Worm (Caenorhabditis elegans) whole organism, young adult: ENCODE results near the gene K07C11.8.

Experiments used
- B0035.1 ChIP-seq: sonication (generic microtip); optimal IDR thresholded peaks from 2 replicates; lab custom pipeline; 2016; ENCODE audit warnings: missing genetic modification characterization, mild to moderate bottlenecking, missing compliant biosample characterization, missing genotype, missing genetic modification reagents
- C06A6.2 ChIP-seq: fragments of 200-800 bp; sonication (Bioruptor generic); conservative IDR thresholded peaks from 2 replicates; pipeline ENCODE4 v1.3.6; 2022; ENCODE audit warnings: missing genetic modification characterization, missing compliant biosample characterization
- F10E7.11 ChIP-seq: sonication (generic microtip); optimal IDR thresholded peaks from 2 replicates; lab custom pipeline; 2017; ENCODE audit warnings: mild to moderate bottlenecking, missing genetic modification characterization, moderate library complexity, missing compliant biosample characterization
- F23B12.7 ChIP-seq: sonication (generic microtip); optimal IDR thresholded peaks from 2 replicates; lab custom pipeline; 2017; ENCODE audit warnings: missing genetic modification characterization, mild to moderate bottlenecking, missing compliant biosample characterization, antibody characterized with exemption, moderate library complexity; ENCODE audit not compliant: insufficient read depth
- F39B2.1 ChIP-seq: fragments of 200-800 bp; sonication (Bioruptor generic); IDR thresholded peaks from 2 replicates; pipeline ENCODE4 v1.3.6; 2022; ENCODE audit warnings: missing genetic modification reagents, missing genetic modification characterization, missing compliant biosample characterization
- F49E8.2 ChIP-seq: sonication (generic microtip); optimal IDR thresholded peaks from 3 replicates; lab custom pipeline; 2017; ENCODE audit warnings: missing genetic modification characterization, mild to moderate bottlenecking, missing compliant biosample characterization, antibody characterized with exemption, moderate library complexity; ENCODE audit not compliant: insufficient read depth
- F52B5.7 ChIP-seq: sonication (generic microtip); optimal IDR thresholded peaks from 2 replicates; lab custom pipeline; 2016; ENCODE audit warnings: mild to moderate bottlenecking, missing genetic modification characterization, missing compliant biosample characterization
- K11D2.4 ChIP-seq: fragments of 200-800 bp; sonication (Bioruptor generic); IDR thresholded peaks from 2 replicates; pipeline ENCODE4 v1.3.6; 2022; ENCODE audit warnings: missing genetic modification reagents, missing genetic modification characterization, missing compliant biosample characterization
- K12H6.12 ChIP-seq: fragments of 200-800 bp; sonication (Bioruptor generic); optimal IDR thresholded peaks from 2 replicates; lab custom pipeline; 2018; ENCODE audit warnings: mild to moderate bottlenecking, missing genetic modification characterization, missing compliant biosample characterization
- Y56A3A.18 ChIP-seq: fragments of 200-800 bp; sonication (Bioruptor generic); IDR thresholded peaks from 2 replicates; pipeline ENCODE4 v1.3.6; 2022; ENCODE audit warnings: missing genetic modification reagents, missing genetic modification characterization, missing compliant biosample characterization
- Y67H2A.10 ChIP-seq: fragments of 200-800 bp; sonication (Bioruptor generic); conservative IDR thresholded peaks from 2 replicates; pipeline ENCODE4 v1.3.6; 2022; ENCODE audit warnings: missing genetic modification reagents, missing genetic modification characterization, missing compliant biosample characterization
- Y79H2A.3 ChIP-seq: fragments of 200-800 bp; sonication (Bioruptor generic); conservative IDR thresholded peaks from 2 replicates; pipeline ENCODE4 v1.3.6; 2022; ENCODE audit warnings: missing genetic modification reagents, missing genetic modification characterization, missing compliant biosample characterization
- akir-1 ChIP-seq: fragments of 200-800 bp; sonication (Bioruptor generic); optimal IDR thresholded peaks from 2 replicates; lab custom pipeline; 2018; ENCODE audit warnings: mild to moderate bottlenecking, missing genetic modification characterization, moderate library complexity, missing compliant biosample characterization
- atf-7 ChIP-seq: sonication (generic microtip); optimal IDR thresholded peaks from 2 replicates; lab custom pipeline; 2017; ENCODE audit warnings: mild to moderate bottlenecking, missing genetic modification characterization, missing compliant biosample characterization
- attf-6 ChIP-seq: fragments of 200-800 bp; sonication (Bioruptor generic); IDR thresholded peaks from 2 replicates; pipeline ENCODE4 v1.3.6; 2022; ENCODE audit warnings: missing genetic modification reagents, missing genetic modification characterization, missing compliant biosample characterization
- cebp-2 ChIP-seq: fragments of 200-800 bp; sonication (Bioruptor generic); IDR thresholded peaks from 2 replicates; pipeline ENCODE4 v1.3.6; 2022; ENCODE audit warnings: missing genetic modification characterization, missing compliant biosample characterization
- ceh-27 ChIP-seq: fragments of 200-800 bp; sonication (Bioruptor generic); optimal IDR thresholded peaks from 2 replicates; lab custom pipeline; 2018; ENCODE audit warnings: mild to moderate bottlenecking, missing genetic modification characterization, moderate library complexity, missing compliant biosample characterization
- die-1 ChIP-seq: sonication (generic microtip); optimal IDR thresholded peaks from 2 replicates; lab custom pipeline; 2016; ENCODE audit warnings: missing genotype, mild to moderate bottlenecking, missing genetic modification characterization, missing compliant biosample characterization
- efl-1 ChIP-seq: fragments of 150-350 bp; optimal IDR thresholded peaks from 2 replicates; lab custom pipeline; 2014; ENCODE audit warnings: missing biosample characterization, missing genetic modification reagents, missing genetic modification characterization
- egl-18 ChIP-seq: fragments of 200-800 bp; sonication (Bioruptor generic); IDR thresholded peaks from 2 replicates; pipeline ENCODE4 v1.3.6; 2022; ENCODE audit warnings: missing genetic modification reagents, missing genetic modification characterization, missing compliant biosample characterization
- ets-4 ChIP-seq: fragments of 200-800 bp; sonication (Bioruptor generic); optimal IDR thresholded peaks from 2 replicates; lab custom pipeline; 2018; ENCODE audit warnings: mild to moderate bottlenecking, missing genetic modification characterization, missing compliant biosample characterization
- fkh-3 ChIP-seq: sonication (generic microtip); optimal IDR thresholded peaks from 2 replicates; lab custom pipeline; 2016; ENCODE audit warnings: mild to moderate bottlenecking, missing genetic modification characterization, missing compliant biosample characterization
- lag-1 ChIP-seq: fragments of 200-800 bp; sonication (Bioruptor generic); IDR thresholded peaks from 2 replicates; pipeline ENCODE4 v1.3.6; 2022; ENCODE audit warnings: missing genetic modification reagents, missing genetic modification characterization, missing compliant biosample characterization
- lin-40 ChIP-seq: sonication (generic microtip); optimal IDR thresholded peaks from 2 replicates; lab custom pipeline; 2016; ENCODE audit warnings: missing genetic modification characterization, mild to moderate bottlenecking, missing compliant biosample characterization, missing genotype, missing genetic modification reagents
- lir-1 ChIP-seq: fragments of 200-800 bp; sonication (Bioruptor generic); conservative IDR thresholded peaks from 2 replicates; pipeline ENCODE4 v1.3.6; 2022; ENCODE audit warnings: missing genetic modification reagents, missing genetic modification characterization, missing compliant biosample characterization
- lsl-1 ChIP-seq: fragments of 200-800 bp; sonication (Bioruptor generic); optimal IDR thresholded peaks from 2 replicates; lab custom pipeline; 2018; ENCODE audit warnings: mild to moderate bottlenecking, missing genetic modification characterization, moderate library complexity, missing compliant biosample characterization
- mel-28 ChIP-seq: sonication (generic microtip); optimal IDR thresholded peaks from 2 replicates; lab custom pipeline; 2016; ENCODE audit warnings: borderline replicate concordance, mild to moderate bottlenecking, missing genetic modification characterization, missing compliant biosample characterization
- nfya-1 ChIP-seq: sonication (generic microtip); optimal IDR thresholded peaks from 2 replicates; lab custom pipeline; 2017; ENCODE audit warnings: antibody characterized with exemption, missing compliant biosample characterization, missing genetic modification characterization, borderline replicate concordance; ENCODE audit not compliant: insufficient read depth
- nfyb-1 ChIP-seq: fragments of 200-800 bp; sonication (Bioruptor generic); IDR thresholded peaks from 2 replicates; pipeline ENCODE4 v1.3.6; 2022; ENCODE audit warnings: missing genetic modification reagents, missing genetic modification characterization, missing compliant biosample characterization
- pbrm-1 ChIP-seq: fragments of 200-800 bp; sonication (Bioruptor generic); IDR thresholded peaks from 2 replicates; pipeline ENCODE4 v1.3.6; 2022; ENCODE audit warnings: missing genetic modification reagents, missing genetic modification characterization, missing compliant biosample characterization
- pha-4 ChIP-seq: fragments of 150-350 bp; sonication (generic microtip); optimal IDR thresholded peaks from 2 replicates; lab custom pipeline; 2014; ENCODE audit warnings: missing biosample characterization, missing genetic modification reagents, missing genetic modification characterization
- snpc-1.3 ChIP-seq: sonication (generic microtip); optimal IDR thresholded peaks from 2 replicates; lab custom pipeline; 2017; ENCODE audit warnings: missing genetic modification characterization, mild to moderate bottlenecking, missing compliant biosample characterization, antibody characterized with exemption, moderate library complexity, missing genotype, missing genetic modification reagents; ENCODE audit not compliant: insufficient read depth
- snpc-3.4 ChIP-seq: sonication (generic microtip); optimal IDR thresholded peaks from 2 replicates; lab custom pipeline; 2017; ENCODE audit warnings: missing genetic modification characterization, mild to moderate bottlenecking, missing compliant biosample characterization, antibody characterized with exemption, moderate library complexity, missing genotype, missing genetic modification reagents
- snpc-4 ChIP-seq, 5 experiments: fragments of 150-350 bp in 1 of 5; sonication (generic microtip) in 4 of 5; optimal IDR thresholded peaks; 2 replicates each; lab custom pipeline; 2014 to 2018; ENCODE audit warnings: missing genetic modification characterization in 5 of 5, missing biosample characterization in 3 of 5, antibody characterized with exemption in 2 of 5, mild to moderate bottlenecking in 2 of 5, missing compliant biosample characterization in 2 of 5, missing genotype in 2 of 5, moderate library complexity in 2 of 5, missing genetic modification reagents in 1 of 5
- somi-1 ChIP-seq: fragments of 200-800 bp; sonication (Bioruptor generic); optimal IDR thresholded peaks from 2 replicates; lab custom pipeline; 2018; ENCODE audit warnings: mild to moderate bottlenecking, missing genetic modification characterization, missing compliant biosample characterization
- ztf-25 ChIP-seq: fragments of 200-800 bp; sonication (Bioruptor generic); IDR thresholded peaks from 2 replicates; pipeline ENCODE4 v1.3.6; 2022; ENCODE audit warnings: missing genetic modification reagents, missing genetic modification characterization, missing compliant biosample characterization
- ztf-28 ChIP-seq: fragments of 200-800 bp; sonication (Bioruptor generic); IDR thresholded peaks from 2 replicates; pipeline ENCODE4 v1.3.6; 2022; ENCODE audit warnings: missing genetic modification reagents, missing genetic modification characterization, missing compliant biosample characterization

K07C11.8 gene

DNA sequence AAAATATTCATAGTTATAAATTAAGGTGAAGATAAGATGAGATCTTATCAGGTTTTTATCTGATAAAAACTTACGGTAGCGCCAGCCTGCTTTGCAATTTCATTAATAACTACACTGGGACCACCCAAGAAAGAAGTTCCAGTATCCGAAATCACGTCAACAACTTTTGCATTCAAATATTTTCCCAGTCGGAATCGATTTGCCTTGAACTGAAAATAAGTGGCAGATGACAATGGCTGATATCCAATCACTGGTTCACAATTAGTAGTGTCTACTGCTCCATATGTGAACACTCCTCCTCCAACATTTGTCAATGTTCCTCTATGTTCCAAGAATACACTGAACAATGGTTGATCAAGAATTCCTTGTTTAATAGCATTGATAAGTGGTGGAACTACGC is 48.5 kb upstream of the K07C11.8 start, which contains the start of gene F21F8.5:
F21F8.5 (minus strand) TSS at position 101 of the 400 bp plus-strand sequence.
- TF ChIP-seq snpc-1.3 (no peak), F10E7.11 (tag; lab: Kevin White, UChicago) (no peak), atf-7 (no peak), Y67H2A.10 (GFP tag; lab: Robert Waterston, UW) (no peak)

DNA sequence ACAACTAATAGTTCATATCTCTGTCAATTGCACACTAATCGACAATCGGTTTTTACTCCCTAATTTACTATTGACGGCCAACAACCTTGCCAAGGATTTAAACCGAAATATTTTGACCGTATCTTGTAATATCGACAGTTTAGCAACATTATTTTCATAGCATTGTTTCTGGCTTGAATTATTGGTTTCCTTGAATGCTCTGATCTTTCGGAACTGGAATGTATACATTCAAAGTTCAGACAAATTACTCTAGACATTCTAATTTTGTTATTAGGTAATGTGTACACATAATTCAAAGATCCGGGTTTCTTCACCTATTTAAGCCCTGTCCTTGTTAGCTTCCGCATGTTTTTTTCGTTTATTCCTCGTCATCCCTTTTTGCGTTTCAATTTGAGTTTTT is 46.3 kb upstream of the K07C11.8 start, which contains the start of gene C16D9.9:
C16D9.9 (plus strand) TSS at position 301 of the 400 bp plus-strand sequence.
- TF ChIP-seq snpc-3.4 = no peak
- TF ChIP-seq mel-28 = no peak
- no peak for TF ChIP-seq F39B2.1
- TF ChIP-seq lin-40 (tag; lab: Kevin White, UChicago) = no peak
- TF ChIP-seq, all 124 proteins: peak for 0

DNA sequence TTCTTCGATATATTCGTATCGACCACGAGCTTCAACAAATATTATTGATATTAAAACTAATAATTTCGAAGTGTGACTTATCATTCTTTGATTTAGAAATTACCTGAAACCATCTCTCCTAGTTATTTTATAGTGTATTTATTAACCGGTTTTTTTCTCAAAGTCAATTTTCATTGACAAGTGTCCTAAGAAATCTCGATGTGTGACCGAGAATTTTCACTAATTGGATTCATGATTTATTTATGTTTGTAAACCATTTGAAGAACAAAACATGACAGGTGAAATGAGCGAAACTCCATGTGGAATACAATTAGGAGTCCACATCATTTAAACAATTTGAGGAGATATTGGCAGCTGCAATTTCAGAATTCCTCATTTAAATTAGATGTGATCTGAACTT is 45.8 kb upstream of the K07C11.8 start, which contains the start of gene C16D9.8:
C16D9.8 (minus strand) TSS at position 101 of the 400 bp plus-strand sequence.
- TF ChIP-seq lag-1 (GFP tag; lab: Robert Waterston, UW) (no peak), F23B12.7 (tag; lab: Kevin White, UChicago) (no peak), nfya-1 (tag; lab: Kevin White, UChicago) (no peak), lsl-1 (GFP tag; lab: Kevin White, UChicago) (no peak), F52B5.7 (tag; lab: Kevin White, UChicago) (no peak), ztf-28 (GFP tag; lab: Robert Waterston, UW) (no peak)
- TF ChIP-seq, all 124 proteins: peak for 0

DNA sequence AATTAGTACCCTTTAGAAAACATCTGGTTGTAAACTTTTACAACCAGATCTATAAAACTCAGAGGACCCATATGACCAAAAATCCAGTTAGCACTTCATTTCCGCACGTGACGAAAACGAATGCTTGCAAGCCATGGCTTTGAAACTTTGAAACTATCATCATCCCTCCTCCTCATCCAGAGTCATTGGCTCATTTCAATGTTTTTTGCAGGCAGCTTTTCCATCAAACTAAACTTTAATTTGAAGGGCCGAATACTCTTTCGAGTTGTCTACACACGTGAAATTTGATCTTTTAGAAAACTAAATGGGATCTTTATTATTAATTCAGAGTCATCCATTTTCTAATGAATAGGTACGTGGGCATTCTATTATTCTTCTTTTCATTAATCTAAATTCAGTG is 44.5 kb upstream of the K07C11.8 start:
- TF ChIP-seq ets-4 (GFP tag; lab: Kevin White, UChicago) = no peak
- no peak for TF ChIP-seq lsl-1 (GFP tag; lab: Kevin White, UChicago)
- no peak for TF ChIP-seq cebp-2 (GFP tag; lab: Robert Waterston, UW)
- TF ChIP-seq akir-1 = no peak
- TF ChIP-seq Y79H2A.3 (GFP tag; lab: Robert Waterston, UW) = no peak
- TF ChIP-seq F10E7.11 (tag; lab: Kevin White, UChicago) = no peak
- TF ChIP-seq egl-18 (GFP tag; lab: Robert Waterston, UW) = no peak
- no peak for TF ChIP-seq lir-1 (GFP tag; lab: Robert Waterston, UW)
- no peak for TF ChIP-seq K12H6.12 (tag; lab: Kevin White, UChicago)

DNA sequence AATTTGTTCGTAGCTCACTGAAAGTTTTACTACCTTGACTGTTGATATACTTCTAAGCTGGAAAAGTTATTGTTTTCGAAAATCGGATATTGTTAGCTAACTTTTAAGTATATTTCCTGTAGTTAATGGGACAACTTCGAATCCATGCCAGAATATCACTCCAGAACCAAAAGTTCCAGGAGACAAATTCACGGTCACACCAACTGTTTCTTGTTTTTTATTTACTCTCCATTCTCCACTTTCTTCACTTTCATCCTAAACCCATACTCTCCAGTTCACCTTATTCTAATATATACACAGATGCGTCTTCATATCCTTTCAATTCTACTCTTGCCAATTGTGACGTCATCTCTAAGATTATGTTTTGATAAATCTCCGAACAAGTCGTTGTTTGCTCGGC is 41.3 kb upstream of the K07C11.8 start, which contains the start of gene C16D9.1:
C16D9.1 (plus strand) TSS at position 301 of the 400 bp plus-strand sequence.
- no peak for TF ChIP-seq fkh-3 (tag; lab: Kevin White, UChicago)
- no peak for TF ChIP-seq die-1 (tag; lab: Kevin White, UChicago)

DNA sequence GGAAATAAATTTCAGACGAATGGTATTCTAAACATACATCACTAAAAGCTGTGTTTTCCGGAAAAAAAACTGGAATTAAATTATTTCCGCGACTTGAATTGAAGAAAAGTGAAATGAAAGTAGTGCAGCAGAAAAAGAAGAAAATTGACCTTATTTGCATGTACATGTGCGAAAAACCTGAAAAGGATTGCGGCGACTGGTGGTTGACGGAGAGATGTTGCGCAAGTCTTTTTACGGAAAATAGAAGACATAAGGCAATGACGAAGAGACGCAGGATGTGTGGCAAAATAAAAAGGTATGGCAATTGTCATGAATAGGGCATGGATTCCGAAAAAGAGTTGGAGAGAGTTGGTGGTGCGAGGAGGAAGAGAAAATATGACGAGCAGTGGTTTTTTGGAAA is 37.3 kb upstream of the K07C11.8 start:
- TF ChIP-seq efl-1 (GFP tag; lab: Kevin White, UChicago) (no peak), pbrm-1 (GFP tag; lab: Robert Waterston, UW) (no peak), ztf-25 (GFP tag; lab: Robert Waterston, UW) (no peak), Y56A3A.18 (GFP tag; lab: Robert Waterston, UW) (no peak), B0035.1 (no peak), C06A6.2 (no peak), lsl-1 (GFP tag; lab: Kevin White, UChicago) (no peak), attf-6 (no peak), pha-4 (tag; lab: Kevin White, UChicago) (no peak), atf-7 (no peak), K11D2.4 (GFP tag; lab: Robert Waterston, UW) (no peak), nfyb-1 (GFP tag; lab: Robert Waterston, UW) (no peak), F49E8.2 (tag; lab: Kevin White, UChicago) (no peak), Y67H2A.10 (GFP tag; lab: Robert Waterston, UW) (no peak), snpc-4 (GFP tag; optimal IDR thresholded peaks at IDR 0.05; lab: Kevin White, UChicago) (no peak), snpc-4 (tag; optimal IDR thresholded peaks at IDR 0.05; lab: Kevin White, UChicago) (no peak), ceh-27 (GFP tag; lab: Kevin White, UChicago) (no peak), somi-1 (GFP tag; lab: Kevin White, UChicago) (no peak)
